Worm (Caenorhabditis elegans): Measurements from ENCODE around the gene mstr-2.

The mstr-2 gene

DNA sequence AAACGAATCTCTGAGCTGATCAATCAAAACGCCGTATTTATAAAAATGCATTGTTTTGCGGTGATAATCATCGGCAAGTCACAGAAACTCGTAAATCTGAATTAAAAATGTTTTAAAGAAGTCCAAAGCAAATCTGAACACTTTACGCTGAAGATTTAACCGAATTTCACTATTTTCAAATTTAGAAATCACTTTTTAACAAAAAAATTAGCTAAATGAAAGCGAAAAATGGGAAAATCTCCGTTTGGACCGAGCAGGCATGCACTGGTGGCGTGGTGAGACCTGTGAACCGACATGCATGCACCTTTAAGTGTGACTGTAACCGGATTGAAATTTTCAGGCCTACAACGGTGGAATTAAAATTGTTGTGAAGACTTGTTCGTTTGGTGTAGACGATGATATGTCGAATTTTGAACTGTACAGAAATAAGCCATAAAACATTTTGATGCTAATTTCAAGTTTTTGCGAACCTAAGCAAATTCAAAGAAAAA is 29.4 kb upstream of the mstr-2 start, which contains the start of gene C28A5.2:
C28A5.2 (minus strand) TSS at position 51 of the 491 bp plus-strand sequence.
- TF ChIP-seq nhr-11 (tag; optimal IDR thresholded peaks at IDR 0.05) (no peak), fos-1 (tag; optimal IDR thresholded peaks at IDR 0.05) (no peak), F16B12.6 (tag; optimal IDR thresholded peaks at IDR 0.05) (no peak), efl-1 (optimal IDR thresholded peaks at IDR 0.05) (no peak), efl-1 (GFP tag; optimal IDR thresholded peaks at IDR 0.05 in 1 of 2) (peak in 1 of 2 experiments; percentile 29)

- no peak for TF ChIP-seq unc-130 (tag; optimal IDR thresholded peaks at IDR 0.05)
- no peak for TF ChIP-seq efl-1 (optimal IDR thresholded peaks at IDR 0.05)
- peak in 1 of 2 experiments; percentile 76 for TF ChIP-seq efl-1 (GFP tag; optimal IDR thresholded peaks at IDR 0.05 in 1 of 2)
- no peak for TF ChIP-seq snu-23 (GFP tag; optimal IDR thresholded peaks at IDR 0.05)
- TF ChIP-seq ets-5 (GFP tag; IDR thresholded peaks at IDR 0.05): no peak
- no peak for TF ChIP-seq nhr-47 (tag; optimal IDR thresholded peaks at IDR 0.05)
- TF ChIP-seq F16B12.6 (tag; optimal IDR thresholded peaks at IDR 0.05): no peak
- no peak for TF ChIP-seq Y116A8C.19 (tag; optimal IDR thresholded peaks at IDR 0.05; ENCODE audit: borderline replicate concordance)
These were observed 27.1 kb upstream of the mstr-2 start, which contains the start of gene nex-3 for ce11 chrIII:4441781-4442180. TSS of gene nex-3 (plus strand) at chrIII:4442081.

DNA sequence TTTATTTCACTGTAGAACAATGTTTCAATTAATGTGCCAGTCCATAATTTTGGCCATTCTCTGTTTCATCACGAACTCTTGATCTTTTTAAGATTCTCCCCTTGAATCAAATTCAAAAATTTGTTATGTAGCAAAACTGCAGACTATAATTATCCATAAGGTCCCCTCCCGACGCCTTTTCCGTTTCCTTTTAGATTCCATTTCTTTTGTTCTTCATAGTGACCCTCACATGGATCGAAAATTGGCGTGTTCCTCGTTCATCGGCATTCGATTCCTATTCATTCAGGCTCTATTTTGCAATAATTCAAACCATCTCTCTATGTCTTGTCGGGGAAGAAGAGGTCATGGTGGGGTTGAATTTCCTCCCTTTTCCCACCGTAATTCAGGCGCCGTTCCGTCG is 24.4 kb upstream of the mstr-2 start:
- no peak for TF ChIP-seq mdl-1 (tag; optimal IDR thresholded peaks at IDR 0.05)
- TF ChIP-seq F16B12.6 (tag; optimal IDR thresholded peaks at IDR 0.05): no peak
- no peak for TF ChIP-seq nhr-19 (GFP tag; conservative IDR thresholded peaks at IDR 0.05)
- TF ChIP-seq efl-1 (optimal IDR thresholded peaks at IDR 0.05): no peak
- TF ChIP-seq efl-1 (GFP tag; optimal IDR thresholded peaks at IDR 0.05 in 1 of 2): peak in 1 of 2 experiments; percentile 43

DNA sequence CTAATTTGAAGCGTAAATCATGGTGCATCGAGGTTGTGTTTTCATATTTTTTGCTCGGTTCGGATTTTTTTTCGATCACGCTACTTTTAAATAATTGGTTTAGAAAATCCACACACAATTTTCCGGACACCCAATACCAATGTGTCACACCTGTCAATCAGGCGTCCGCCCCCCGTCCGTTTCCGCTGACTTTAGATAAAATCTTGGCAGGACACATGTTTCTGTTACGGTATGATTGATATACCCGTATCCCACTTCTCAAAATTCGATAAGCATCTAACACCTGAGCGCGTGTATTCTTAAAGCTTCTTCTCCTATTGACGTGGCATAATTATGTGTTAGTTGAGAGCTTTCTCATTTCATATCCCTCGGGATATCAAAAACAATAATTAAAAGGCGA is 20.9 kb upstream of the mstr-2 start:
- TF ChIP-seq sox-4 (tag; optimal IDR thresholded peaks at IDR 0.05) (no peak), fkh-8 (tag; optimal IDR thresholded peaks at IDR 0.05) (no peak), nhr-12 (tag; optimal IDR thresholded peaks at IDR 0.05) (no peak), ceh-88 (GFP tag; IDR thresholded peaks at IDR 0.05) (no peak), aly-2 (tag; optimal IDR thresholded peaks at IDR 0.05) (no peak), fkh-4 (tag; optimal IDR thresholded peaks at IDR 0.05; ENCODE audit: borderline replicate concordance) (no peak), fos-1 (tag; optimal IDR thresholded peaks at IDR 0.05) (no peak), elt-3 (tag; optimal IDR thresholded peaks at IDR 0.05) (no peak), lin-13 (GFP tag; optimal IDR thresholded peaks at IDR 0.05) (no peak), ceh-63 (GFP tag; optimal IDR thresholded peaks at IDR 0.05) (no peak), lsy-2 (tag; optimal IDR thresholded peaks at IDR 0.05) (no peak), hpl-2 (GFP tag; optimal IDR thresholded peaks at IDR 0.05) (no peak), lin-39 (tag; optimal IDR thresholded peaks at IDR 0.05) (no peak), snpc-4 (tag; optimal IDR thresholded peaks at IDR 0.05) (no peak), C04F5.9 (tag; optimal IDR thresholded peaks at IDR 0.05) (no peak)

- TF ChIP-seq hlh-17 (GFP tag; optimal IDR thresholded peaks at IDR 0.05; ENCODE audit: borderline replicate concordance) (no peak), rnt-1 (tag; optimal IDR thresholded peaks at IDR 0.05) (peak; percentile 30), egl-13 (tag; optimal IDR thresholded peaks at IDR 0.05) (no peak), snu-23 (GFP tag; optimal IDR thresholded peaks at IDR 0.05) (peak; percentile 13), nhr-77 (tag; optimal IDR thresholded peaks at IDR 0.05) (no peak), tbx-2 (tag; optimal IDR thresholded peaks at IDR 0.05) (no peak), isw-1 (GFP tag; IDR thresholded peaks at IDR 0.05) (no peak), nhr-76 (tag; optimal IDR thresholded peaks at IDR 0.05) (no peak), lin-13 (GFP tag; optimal IDR thresholded peaks at IDR 0.05) (no peak), mef-2 (tag; optimal IDR thresholded peaks at IDR 0.05) (no peak), ztf-4 (tag; optimal IDR thresholded peaks at IDR 0.05) (no peak), lin-35 (GFP tag; optimal IDR thresholded peaks at IDR 0.05) (peak in 1 of 2 experiments; percentile 34), swsn-7 (tag; optimal IDR thresholded peaks at IDR 0.05) (no peak), nhr-71 (tag; optimal IDR thresholded peaks at IDR 0.05) (no peak), vab-15 (tag; optimal IDR thresholded peaks at IDR 0.05) (no peak), ces-1 (GFP tag; optimal IDR thresholded peaks at IDR 0.05) (no peak), efl-1 (optimal IDR thresholded peaks at IDR 0.05) (peak in 1 of 2 experiments; percentile 14), efl-1 (GFP tag; optimal IDR thresholded peaks at IDR 0.05 in 1 of 2) (no peak), ceh-88 (GFP tag; IDR thresholded peaks at IDR 0.05) (no peak), unc-62 (GFP tag; optimal IDR thresholded peaks at IDR 0.05) (no peak), nhr-11 (tag; optimal IDR thresholded peaks at IDR 0.05) (no peak), nhr-85 (tag) (peak; percentile 60), grh-1 (GFP tag; IDR thresholded peaks at IDR 0.05) (no peak), Y116A8C.19 (tag; optimal IDR thresholded peaks at IDR 0.05; ENCODE audit: borderline replicate concordance) (no peak), elt-2 (tag; optimal IDR thresholded peaks at IDR 0.05) (no peak), F16B12.6 (tag; optimal IDR thresholded peaks at IDR 0.05) (no peak), egl-27 (tag; optimal IDR thresholded peaks at IDR 0.05) (no peak)
These were observed 19.6 kb upstream of the mstr-2 start for ce11 chrIII:4449357-4449756.

All from whole organism, L1 larva.